Worm (Caenorhabditis elegans) whole organism, mixed stage, embryonic: ENCODE data around the gene srx-2.

Source experiments
- bed-3 ChIP-seq: fragments of 200-800 bp; sonication (Bioruptor generic); optimal IDR thresholded peaks from 3 replicates; lab custom pipeline; 2018; ENCODE audit warnings: mild to moderate bottlenecking, missing genetic modification characterization, moderate library complexity, missing compliant biosample characterization
- blmp-1 ChIP-seq: fragments of 150-350 bp; optimal IDR thresholded peaks from 2 replicates; lab custom pipeline; 2014; ENCODE audit warnings: missing biosample characterization, missing genetic modification characterization
- ceh-39 ChIP-seq: fragments of 150-350 bp; optimal IDR thresholded peaks from 2 replicates; lab custom pipeline; 2014; ENCODE audit warnings: missing biosample characterization, missing genetic modification characterization
- ceh-43 ChIP-seq: fragments of 200-800 bp; sonication (Bioruptor generic); optimal IDR thresholded peaks from 2 replicates; lab custom pipeline; 2018; ENCODE audit warnings: mild to moderate bottlenecking, missing genetic modification characterization, moderate library complexity, missing compliant biosample characterization
- ceh-83 ChIP-seq: fragments of 200-800 bp; sonication (Bioruptor generic); optimal IDR thresholded peaks from 2 replicates; lab custom pipeline; 2018; ENCODE audit warnings: mild to moderate bottlenecking, missing genetic modification characterization, missing compliant biosample characterization
- cnd-1 ChIP-seq: fragments of 200-800 bp; sonication (Bioruptor generic); optimal IDR thresholded peaks from 2 replicates; lab custom pipeline; 2018; ENCODE audit warnings: mild to moderate bottlenecking, missing genetic modification characterization, missing compliant biosample characterization
- drap-1 ChIP-seq: fragments of 200-800 bp; sonication (Bioruptor generic); optimal IDR thresholded peaks from 3 replicates; lab custom pipeline; 2018; ENCODE audit warnings: mild to moderate bottlenecking, missing genetic modification characterization, missing compliant biosample characterization
- elt-1 ChIP-seq: sonication (generic microtip); optimal IDR thresholded peaks from 2 replicates; lab custom pipeline; 2017; ENCODE audit warnings: missing genetic modification characterization, mild to moderate bottlenecking, missing compliant biosample characterization, antibody characterized with exemption, moderate library complexity, borderline replicate concordance; ENCODE audit not compliant: insufficient read depth
- elt-3 ChIP-seq: fragments of 150-350 bp; optimal IDR thresholded peaks from 2 replicates; lab custom pipeline; 2014; ENCODE audit warnings: missing biosample characterization, missing genetic modification characterization
- flh-1 ChIP-seq: fragments of 200-800 bp; sonication (Bioruptor generic); optimal IDR thresholded peaks from 2 replicates; lab custom pipeline; 2018; ENCODE audit warnings: mild to moderate bottlenecking, missing genetic modification characterization, moderate library complexity, missing compliant biosample characterization
- ham-2 ChIP-seq: fragments of 200-800 bp; sonication (Bioruptor generic); optimal IDR thresholded peaks from 2 replicates; lab custom pipeline; 2018; ENCODE audit warnings: mild to moderate bottlenecking, missing genetic modification characterization, missing compliant biosample characterization
- hlh-1 ChIP-seq: fragments of 150-350 bp; optimal IDR thresholded peaks from 2 replicates; lab custom pipeline; 2014; ENCODE audit warnings: missing biosample characterization, missing genetic modification reagents, missing genetic modification characterization
- lin-13 ChIP-seq: fragments of 150-350 bp; optimal IDR thresholded peaks from 2 replicates; lab custom pipeline; 2014; ENCODE audit warnings: missing biosample characterization, missing genetic modification characterization
- lin-32 ChIP-seq: fragments of 200-800 bp; sonication (Bioruptor generic); optimal IDR thresholded peaks from 2 replicates; lab custom pipeline; 2018; ENCODE audit warnings: mild to moderate bottlenecking, missing genetic modification characterization, missing compliant biosample characterization
- lsy-2 ChIP-seq: fragments of 150-350 bp; optimal IDR thresholded peaks from 2 replicates; lab custom pipeline; 2014; ENCODE audit warnings: missing biosample characterization, missing genetic modification characterization
- mab-5 ChIP-seq: fragments of 150-350 bp; optimal IDR thresholded peaks from 2 replicates; lab custom pipeline; 2014; ENCODE audit warnings: missing biosample characterization, missing genetic modification characterization
- mep-1 ChIP-seq: fragments of 150-350 bp; optimal IDR thresholded peaks from 2 replicates; lab custom pipeline; 2017; ENCODE audit warnings: missing biosample characterization, missing genetic modification reagents, missing genetic modification characterization, inconsistent platforms
- mls-2 ChIP-seq: sonication (generic microtip); optimal IDR thresholded peaks from 2 replicates; lab custom pipeline; 2016; ENCODE audit warnings: mild to moderate bottlenecking, missing genetic modification characterization, moderate library complexity, missing compliant biosample characterization
- nhr-12 ChIP-seq: fragments of 150-350 bp; optimal IDR thresholded peaks from 2 replicates; lab custom pipeline; 2014; ENCODE audit warnings: missing biosample characterization, missing genetic modification characterization
- nhr-2 ChIP-seq: fragments of 150-350 bp; optimal IDR thresholded peaks from 2 replicates; lab custom pipeline; 2014; ENCODE audit warnings: missing biosample characterization, missing genetic modification characterization
- nhr-237 ChIP-seq: fragments of 150-350 bp; optimal IDR thresholded peaks from 2 replicates; lab custom pipeline; 2014; ENCODE audit warnings: missing biosample characterization, missing genetic modification characterization
- nhr-28 ChIP-seq: fragments of 150-350 bp; optimal IDR thresholded peaks from 2 replicates; lab custom pipeline; 2014; ENCODE audit warnings: missing biosample characterization, missing genetic modification characterization
- nhr-76 ChIP-seq: sonication (generic microtip); optimal IDR thresholded peaks from 2 replicates; lab custom pipeline; 2017; ENCODE audit warnings: missing biosample characterization, missing genetic modification characterization
- pha-4 ChIP-seq: fragments of 150-350 bp; optimal IDR thresholded peaks from 2 replicates; lab custom pipeline; 2018; ENCODE audit warnings: missing biosample characterization, missing genetic modification reagents, missing genetic modification characterization
- sem-2 ChIP-seq: fragments of 200-800 bp; sonication (Bioruptor generic); optimal IDR thresholded peaks from 2 replicates; lab custom pipeline; 2018; ENCODE audit warnings: mild to moderate bottlenecking, missing genetic modification characterization, missing compliant biosample characterization
- snpc-4 ChIP-seq: fragments of 150-350 bp; optimal IDR thresholded peaks from 2 replicates; lab custom pipeline; 2014; ENCODE audit warnings: missing biosample characterization, missing genetic modification characterization
- sptf-1 ChIP-seq: sonication (generic microtip); optimal IDR thresholded peaks from 2 replicates; lab custom pipeline; 2017; ENCODE audit warnings: mild to moderate bottlenecking, missing genetic modification characterization, moderate library complexity, missing compliant biosample characterization
- tbx-8 ChIP-seq: fragments of 200-800 bp; sonication (Bioruptor generic); optimal IDR thresholded peaks from 2 replicates; lab custom pipeline; 2018; ENCODE audit warnings: mild to moderate bottlenecking, missing genetic modification characterization, moderate library complexity, missing compliant biosample characterization
- unc-120 ChIP-seq: sonication (generic microtip); optimal IDR thresholded peaks from 2 replicates; lab custom pipeline; 2017; ENCODE audit warnings: missing genetic modification characterization, missing compliant biosample characterization; ENCODE audit not compliant: poor library complexity, severe bottlenecking
- unc-39 ChIP-seq: fragments of 150-350 bp; optimal IDR thresholded peaks from 2 replicates; lab custom pipeline; 2014; ENCODE audit warnings: missing biosample characterization, missing genetic modification characterization
- unc-62 ChIP-seq: fragments of 150-350 bp; optimal IDR thresholded peaks from 2 replicates; lab custom pipeline; 2014; ENCODE audit warnings: missing biosample characterization, missing genetic modification reagents, missing genetic modification characterization
- zip-8 ChIP-seq: fragments of 150-350 bp; optimal IDR thresholded peaks from 2 replicates; lab custom pipeline; 2014; ENCODE audit warnings: missing biosample characterization, missing genetic modification characterization
- ztf-11 ChIP-seq: fragments of 150-350 bp; optimal IDR thresholded peaks from 2 replicates; lab custom pipeline; 2014; ENCODE audit warnings: missing biosample characterization, missing genetic modification characterization

Gene srx-2

ce11 chrV:9047555-9048049 lies 38.3 kb downstream of the srx-2 start, which contains the start of gene C25E10.17:
TSS of gene C25E10.17 (minus strand) at chrV:9047605.
- TF ChIP-seq unc-62 (no peak), nhr-2 (tag; lab: Kevin White, UChicago) (no peak), ceh-43 (GFP tag; lab: Kevin White, UChicago) (no peak), blmp-1 (no peak), lsy-2 (no peak), nhr-237 (no peak), flh-1 (GFP tag; lab: Kevin White, UChicago) (no peak), mls-2 (no peak), mab-5 (no peak), unc-120 (tag; lab: Kevin White, UChicago) (no peak), elt-1 (tag; lab: Kevin White, UChicago) (no peak), mep-1 (tag; lab: Kevin White, UChicago) (no peak)

ce11 chrV:9049271-9049670 lies 40.0 kb downstream of the srx-2 start:
- TF ChIP-seq nhr-237 (no peak), nhr-76 (no peak), nhr-2 (tag; lab: Kevin White, UChicago) (no peak), flh-1 (GFP tag; lab: Kevin White, UChicago) (no peak), mls-2 (no peak), unc-39 (tag; lab: Kevin White, UChicago) (no peak)

- TF ChIP-seq zip-8 = no peak
- no peak for TF ChIP-seq nhr-237
- no peak for TF ChIP-seq nhr-28 (tag; lab: Kevin White, UChicago)
- TF ChIP-seq hlh-1 (tag; lab: Kevin White, UChicago) = no peak
- no peak for TF ChIP-seq elt-3 (tag; lab: Kevin White, UChicago)
- no peak for TF ChIP-seq blmp-1
- no peak for TF ChIP-seq flh-1 (GFP tag; lab: Kevin White, UChicago)
- no peak for TF ChIP-seq lin-13 (tag; lab: Kevin White, UChicago)
- TF ChIP-seq mab-5 = no peak
- no peak for TF ChIP-seq unc-62
- TF ChIP-seq drap-1 (GFP tag; lab: Kevin White, UChicago) = no peak
Measured at ce11 chrV:9051100-9051499, 41.8 kb downstream of the srx-2 start, which contains the start of gene C25E10.7. TSS of gene C25E10.7 (minus strand) at chrV:9051200.

- TF ChIP-seq bed-3 (GFP tag; lab: Kevin White, UChicago) (no peak), unc-62 (no peak), lin-32 (GFP tag; lab: Kevin White, UChicago) (no peak), drap-1 (GFP tag; lab: Kevin White, UChicago) (no peak), ceh-83 (GFP tag; lab: Kevin White, UChicago) (no peak), ceh-39 (tag; lab: Kevin White, UChicago) (no peak), sptf-1 (no peak), lsy-2 (no peak), tbx-8 (GFP tag; lab: Kevin White, UChicago) (no peak), hlh-1 (tag; lab: Kevin White, UChicago) (no peak), snpc-4 (tag; lab: Kevin White, UChicago) (no peak), cnd-1 (no peak), sem-2 (GFP tag; lab: Kevin White, UChicago) (no peak), nhr-12 (tag; lab: Kevin White, UChicago) (no peak), elt-1 (tag; lab: Kevin White, UChicago) (no peak), ham-2 (GFP tag; lab: Kevin White, UChicago) (no peak), unc-39 (tag; lab: Kevin White, UChicago) (no peak)
Measured at ce11 chrV:9053235-9053634, 44.0 kb downstream of the srx-2 start.

ce11 chrV:9053969-9054368 lies 44.7 kb downstream of the srx-2 start, which contains the start of gene C25E10.8:
TSS of gene C25E10.8 (minus strand) at chrV:9054069.
- no peak for TF ChIP-seq pha-4 (tag; lab: Kevin White, UChicago)
- no peak for TF ChIP-seq nhr-28 (tag; lab: Kevin White, UChicago)
- TF ChIP-seq nhr-76 = no peak
- no peak for TF ChIP-seq ztf-11 (tag; lab: Kevin White, UChicago)
- TF ChIP-seq nhr-12 (tag; lab: Kevin White, UChicago) = no peak
- no peak for TF ChIP-seq unc-62
- TF ChIP-seq hlh-1 (tag; lab: Kevin White, UChicago) = no peak
- no peak for TF ChIP-seq mls-2
- no peak for TF ChIP-seq unc-120 (tag; lab: Kevin White, UChicago)
- no peak for TF ChIP-seq ceh-83 (GFP tag; lab: Kevin White, UChicago)
- TF ChIP-seq flh-1 (GFP tag; lab: Kevin White, UChicago) = no peak
